Worm (Caenorhabditis elegans) whole organism, L4 larva: Measurements from ENCODE around the gene VW02B12L.2.

ENCODE experiments used
- D1046.2 ChIP-seq: fragments of 200-800 bp; sonication (Bioruptor generic); IDR thresholded peaks from 2 replicates; pipeline ENCODE4 v1.3.6; 2022; ENCODE audit warnings: missing genetic modification characterization, missing compliant biosample characterization
- R02D3.7 ChIP-seq: fragments of 150-350 bp; sonication (generic microtip); optimal IDR thresholded peaks from 3 replicates; lab custom pipeline; 2014; ENCODE audit warnings: missing biosample characterization, missing genetic modification characterization
- ZK337.2 ChIP-seq: fragments of 200-800 bp; sonication (Bioruptor generic); IDR thresholded peaks from 2 replicates; pipeline ENCODE4 v1.3.6; 2022; ENCODE audit warnings: missing genetic modification reagents, missing genetic modification characterization, missing compliant biosample characterization
- aha-1 ChIP-seq: fragments of 150-350 bp; peaks from one replicate; lab custom pipeline; 2014; ENCODE audit warnings: missing biosample characterization, missing genetic modification characterization
- attf-4 ChIP-seq: sonication (generic microtip); optimal IDR thresholded peaks from 3 replicates; lab custom pipeline; 2017; ENCODE audit warnings: missing biosample characterization, missing genetic modification characterization
- ceh-44 ChIP-seq: fragments of 200-800 bp; sonication (Bioruptor generic); IDR thresholded peaks from 2 replicates; pipeline ENCODE4 v1.3.6; 2022; ENCODE audit warnings: missing genetic modification reagents, missing genetic modification characterization, missing compliant biosample characterization
- daf-12 ChIP-seq: fragments of 150-350 bp; optimal IDR thresholded peaks from 2 replicates; lab custom pipeline; 2014; ENCODE audit warnings: missing biosample characterization, missing genetic modification reagents, missing genetic modification characterization
- daf-16 ChIP-seq, 3 experiments: sonication (generic microtip); optimal IDR thresholded peaks; 2 replicates each; lab custom pipeline; 2016 to 2017; ENCODE audit warnings: missing genetic modification characterization in 3 of 3, missing genetic modification reagents in 3 of 3, mild to moderate bottlenecking in 2 of 3, missing compliant biosample characterization in 2 of 3, missing biosample characterization in 1 of 3, moderate library complexity in 1 of 3
- dmd-6 ChIP-seq: fragments of 200-800 bp; sonication (Bioruptor generic); IDR thresholded peaks from 2 replicates; pipeline ENCODE4 v1.3.6; 2022; ENCODE audit warnings: missing genetic modification reagents, missing genetic modification characterization, missing compliant biosample characterization
- dve-1 ChIP-seq: sonication (generic microtip); optimal IDR thresholded peaks from 2 replicates; lab custom pipeline; 2017; ENCODE audit warnings: antibody characterized with exemption, mild to moderate bottlenecking, missing genetic modification characterization, missing compliant biosample characterization; ENCODE audit not compliant: insufficient read depth
- lin-39 ChIP-seq: fragments of 150-350 bp; optimal IDR thresholded peaks from 2 replicates; lab custom pipeline; 2014; ENCODE audit warnings: missing biosample characterization, missing genetic modification reagents, missing genetic modification characterization
- lsy-2 ChIP-seq, 2 experiments: fragments of 150-350 bp in 1 of 2; sonication (generic microtip) in 1 of 2; optimal IDR thresholded peaks; 2 replicates each; lab custom pipeline; 2014 to 2017; ENCODE audit warnings: missing biosample characterization in 2 of 2, missing genetic modification characterization in 2 of 2
- nhr-10 ChIP-seq: fragments of 150-350 bp; optimal IDR thresholded peaks from 2 replicates; lab custom pipeline; 2014; ENCODE audit warnings: missing biosample characterization, missing genetic modification characterization
- nhr-41 ChIP-seq: fragments of 200-800 bp; sonication (Bioruptor generic); IDR thresholded peaks from 2 replicates; pipeline ENCODE4 v1.3.6; 2022; ENCODE audit warnings: missing genetic modification reagents, missing genetic modification characterization, missing compliant biosample characterization
- nhr-48 ChIP-seq: sonication (generic microtip); optimal IDR thresholded peaks from 2 replicates; lab custom pipeline; 2016; ENCODE audit warnings: mild to moderate bottlenecking, missing genetic modification characterization, missing compliant biosample characterization
- set-16 ChIP-seq: fragments of 200-800 bp; sonication (Bioruptor generic); IDR thresholded peaks from 2 replicates; pipeline ENCODE4 v1.3.6; 2022; ENCODE audit warnings: missing genetic modification reagents, missing genetic modification characterization, missing compliant biosample characterization
- unc-62 ChIP-seq, 3 experiments: fragments of 150-350 bp in 1 of 3; sonication (generic microtip); optimal IDR thresholded peaks in 2 of 3; peaks in 1 of 3; 1 replicate in 1 of 3; 2 replicates in 2 of 3; lab custom pipeline; 2014 to 2017; ENCODE audit warnings: missing biosample characterization in 3 of 3, missing genetic modification characterization in 3 of 3, missing genetic modification reagents in 3 of 3, missing genotype in 1 of 3

The VW02B12L.2 gene

DNA sequence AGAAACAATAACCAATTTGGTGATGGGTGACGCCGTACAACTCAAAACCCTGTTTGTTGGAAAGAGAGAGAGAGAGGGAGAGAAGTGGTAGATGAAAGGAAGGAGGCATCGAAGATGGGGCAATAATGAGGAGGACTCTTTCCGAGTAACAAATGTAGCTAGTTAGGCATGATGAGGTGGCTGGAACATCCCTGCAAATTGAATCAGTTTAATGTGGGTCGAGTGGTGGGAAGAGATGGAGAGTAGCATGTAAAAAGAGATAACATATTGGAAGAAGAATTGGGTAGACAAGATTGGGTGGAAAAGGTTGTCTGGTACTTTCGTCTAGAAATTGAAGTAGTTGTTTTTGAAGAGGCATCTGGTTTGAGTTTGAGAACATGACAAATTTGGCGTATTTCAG lies 43.9 kb downstream of the VW02B12L.2 start:
- TF ChIP-seq dmd-6 (GFP tag; lab: Robert Waterston, UW) (no peak), aha-1 (tag; lab: Kevin White, UChicago) (peak; percentile 84), dve-1 (tag; lab: Kevin White, UChicago) (no peak), daf-12 (tag; lab: Kevin White, UChicago) (no peak), ceh-44 (GFP tag; lab: Robert Waterston, UW) (no peak)

DNA sequence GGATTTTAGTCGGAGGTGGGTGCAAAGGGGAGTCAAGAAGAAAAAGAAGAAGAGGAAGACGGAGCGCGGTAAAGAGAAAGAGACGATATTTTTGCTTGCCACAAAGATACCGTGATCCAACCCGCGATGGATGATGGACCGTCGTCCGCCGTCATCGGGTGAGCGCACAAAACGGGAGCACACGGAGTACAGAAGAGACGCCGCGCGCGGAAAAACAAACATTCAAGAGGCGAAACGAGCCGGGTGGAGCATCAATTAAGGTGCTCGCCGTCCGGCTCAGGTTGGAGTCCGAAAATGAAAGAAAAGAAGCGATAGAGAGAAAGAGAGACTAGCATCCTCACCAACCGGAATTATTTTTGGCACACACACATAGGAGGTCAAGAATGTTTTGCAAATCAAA lies 46.3 kb downstream of the VW02B12L.2 start:
- TF ChIP-seq daf-16 (GFP tag; optimal IDR thresholded peaks at IDR 0.05; lab: Kevin White, UChicago) (no peak), daf-16 (tag; optimal IDR thresholded peaks at IDR 0.05; lab: Kevin White, UChicago) (no peak), set-16 (peak; percentile 58; the same call in 1 of the 2 replicates)
- TF ChIP-seq, all 104 proteins: peak for 1

- TF ChIP-seq D1046.2 (GFP tag; lab: Robert Waterston, UW): no peak
- peak in 1 of 2 experiments; percentile 86 for TF ChIP-seq unc-62 (GFP tag; optimal IDR thresholded peaks at IDR 0.05 in 1 of 2; lab: Kevin White, UChicago)
- TF ChIP-seq unc-62 (tag; optimal IDR thresholded peaks at IDR 0.05; lab: Kevin White, UChicago): no peak
These were observed 47.7 kb downstream of the VW02B12L.2 start for ce11 chrII:11392390-11392789.

DNA sequence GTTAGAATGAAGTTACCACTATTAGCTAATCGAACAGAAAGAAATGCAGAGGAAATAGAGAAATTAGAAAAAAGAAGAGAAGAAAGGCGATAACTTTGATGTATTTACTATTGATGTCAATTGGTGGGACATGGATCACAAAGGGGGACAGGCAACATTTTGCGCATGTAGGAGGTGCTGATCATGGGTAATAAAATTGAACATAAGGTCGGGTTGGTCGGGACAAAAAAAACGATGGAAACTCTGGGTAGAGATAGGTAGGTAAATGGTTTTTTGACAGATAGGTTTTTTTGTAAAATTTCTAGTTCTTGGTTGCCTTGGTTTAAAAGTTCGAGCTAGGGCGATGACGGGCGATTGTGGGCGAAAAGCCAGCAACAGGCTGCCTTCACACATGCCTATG lies 49.3 kb downstream of the VW02B12L.2 start, which contains the start of gene shn-1:
TSS of gene shn-1 (minus strand) at position 101 of the 400 bp plus-strand sequence.
- TF ChIP-seq nhr-41 (no peak), nhr-48 (tag; lab: Kevin White, UChicago) (no peak), lin-39 (no peak), lsy-2 (tag; optimal IDR thresholded peaks at IDR 0.05; lab: Kevin White, UChicago) (no peak), attf-4 (tag; lab: Kevin White, UChicago) (no peak), R02D3.7 (tag; lab: Kevin White, UChicago) (no peak), nhr-10 (no peak), ZK337.2 (GFP tag; lab: Robert Waterston, UW) (no peak)
- TF ChIP-seq, all 104 proteins: peak for 0
